Fruit fly (Drosophila melanogaster): ENCODE results near the gene RpS28b.

- TF ChIP-seq Myc (optimal IDR thresholded peaks at IDR 0.05) (no peak), psq (optimal IDR thresholded peaks at IDR 0.05) (no peak), ttk (optimal IDR thresholded peaks at IDR 0.05) (no peak), Sin3A (optimal IDR thresholded peaks at IDR 0.05) (no peak)
These were observed 20.9 kb upstream of the RpS28b start, which contains the start of gene CG34026 for dm6 chrX:9533518-9533917.
